Fruit fly (Drosophila melanogaster) S2 (cell line): ENCODE measurements around the gene Exn.
"Not testable (repeated sequence)": the region's sequence is repeated elsewhere in the genome, so short reads cannot be mapped to it uniquely, and the experiment has no call there.

Experiments
- CG8478 ChIP-seq: fragments of >200 bp; optimal IDR thresholded peaks from 2 replicates; lab custom pipeline; 2018
- CTCF ChIP-seq, 2 experiments: fragments of >200 bp; optimal IDR thresholded peaks; 2 replicates each; lab custom pipeline; 2018

DNA sequence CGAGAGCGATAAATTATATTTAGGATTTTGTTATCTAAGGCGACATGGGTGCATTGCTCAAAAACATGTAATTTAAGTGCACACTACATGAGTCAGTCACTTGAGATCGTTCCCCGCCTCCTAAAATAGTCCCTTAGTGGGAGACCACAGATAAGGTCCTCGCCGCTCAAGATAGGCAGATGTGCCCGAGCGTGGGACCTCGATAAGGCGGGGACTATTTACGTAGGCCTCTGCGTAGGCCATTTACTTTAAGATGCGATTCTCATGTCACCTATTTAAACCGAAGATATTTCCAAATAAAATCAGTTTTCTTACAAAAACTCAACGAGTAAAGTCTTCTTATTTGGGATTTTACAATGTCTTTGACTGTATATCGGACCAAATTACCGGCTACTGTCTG, 15.3 kb upstream of the Exn start, which contains the start of gene Ogdh:
- TF ChIP-seq CTCF (optimal IDR thresholded peaks at IDR 0.05; lab: Kevin White, UChicago); CG8478 (lab: Kevin White, UChicago): not testable (repeated sequence)
